Worm (Caenorhabditis elegans) whole organism, L1 larva: ENCODE data around the gene ocr-1.

Experiments
- alr-1 ChIP-seq: fragments of 200-800 bp; sonication (Bioruptor generic); optimal IDR thresholded peaks from 2 replicates; lab custom pipeline; 2018; ENCODE audit warnings: borderline replicate concordance, mild to moderate bottlenecking, missing genetic modification characterization, missing compliant biosample characterization
- ceh-8 ChIP-seq: fragments of 200-800 bp; sonication (Bioruptor generic); optimal IDR thresholded peaks from 2 replicates; lab custom pipeline; 2018; ENCODE audit warnings: mild to moderate bottlenecking, missing genetic modification characterization, moderate library complexity, missing compliant biosample characterization
- dpl-1 ChIP-seq, 3 experiments: fragments of 150-350 bp in 2 of 3; sonication (generic microtip) in 1 of 3; optimal IDR thresholded peaks; 2 replicates each; lab custom pipeline; 2014 to 2017; ENCODE audit warnings: missing biosample characterization in 3 of 3, missing genetic modification characterization in 3 of 3, missing genetic modification reagents in 3 of 3
- efl-1 ChIP-seq, 4 experiments: fragments of 150-350 bp; optimal IDR thresholded peaks in 3 of 4; peaks in 1 of 4; 1 replicate in 1 of 4; 2 replicates in 3 of 4; lab custom pipeline; 2014; ENCODE audit warnings: missing biosample characterization in 2 of 4, missing genetic modification characterization in 2 of 4, missing genetic modification reagents in 2 of 4
- fos-1 ChIP-seq: fragments of 150-350 bp; optimal IDR thresholded peaks from 2 replicates; lab custom pipeline; 2014; ENCODE audit warnings: missing biosample characterization, missing genetic modification characterization
- lin-35 ChIP-seq, 2 experiments: fragments of 150-350 bp; optimal IDR thresholded peaks; 2 replicates each; lab custom pipeline; 2014; ENCODE audit warnings: missing biosample characterization in 2 of 2, missing genetic modification characterization in 2 of 2, missing genetic modification reagents in 2 of 2
- lin-39 ChIP-seq: fragments of 150-350 bp; optimal IDR thresholded peaks from 2 replicates; lab custom pipeline; 2014; ENCODE audit warnings: missing biosample characterization, missing genetic modification reagents, missing genetic modification characterization
- mdl-1 ChIP-seq, 2 experiments: fragments of 150-350 bp; optimal IDR thresholded peaks; 2 replicates each; lab custom pipeline; 2014 to 2017; ENCODE audit warnings: missing biosample characterization in 2 of 2, missing genetic modification characterization in 2 of 2, inconsistent platforms in 1 of 2
- mep-1 ChIP-seq: fragments of 150-350 bp; optimal IDR thresholded peaks from 2 replicates; lab custom pipeline; 2014; ENCODE audit warnings: missing biosample characterization, missing genetic modification characterization
- nhr-11 ChIP-seq: fragments of 150-350 bp; optimal IDR thresholded peaks from 2 replicates; lab custom pipeline; 2014; ENCODE audit warnings: missing biosample characterization, missing genetic modification characterization
- nhr-28 ChIP-seq: fragments of 150-350 bp; optimal IDR thresholded peaks from 2 replicates; lab custom pipeline; 2014; ENCODE audit warnings: missing biosample characterization, missing genetic modification characterization
- sox-4 ChIP-seq: sonication (generic microtip); optimal IDR thresholded peaks from 2 replicates; lab custom pipeline; 2016; ENCODE audit warnings: missing genetic modification characterization, missing compliant biosample characterization
- unc-86 ChIP-seq: sonication (generic microtip); optimal IDR thresholded peaks from 2 replicates; lab custom pipeline; 2016; ENCODE audit warnings: missing genetic modification characterization, missing compliant biosample characterization

DNA sequence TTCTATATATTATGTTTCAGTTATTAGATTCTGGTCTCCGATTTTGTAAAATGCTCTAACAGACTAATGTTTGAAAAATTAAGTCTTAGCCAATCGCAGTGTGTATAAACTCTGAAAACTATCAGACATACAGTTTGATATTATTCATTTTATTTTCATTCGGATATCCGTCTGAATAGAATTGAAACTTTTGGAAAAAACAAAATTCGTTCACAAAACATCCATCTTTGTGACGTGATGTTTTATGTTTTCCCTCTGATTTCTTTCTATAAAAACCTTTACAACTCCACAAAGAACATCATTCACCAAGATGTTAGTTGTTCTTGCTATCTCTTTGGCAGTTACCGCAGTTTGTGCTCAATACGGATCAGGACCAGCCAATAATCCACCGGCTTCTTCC lies 29.3 kb downstream of the ocr-1 start, which contains the start of gene ule-3:
- TF ChIP-seq sox-4 (tag; lab: Kevin White, UChicago) = no peak
- TF ChIP-seq lin-35 (GFP tag; optimal IDR thresholded peaks at IDR 0.05; lab: Kevin White, UChicago) = no peak
- no peak for TF ChIP-seq dpl-1 (GFP tag; optimal IDR thresholded peaks at IDR 0.05; lab: Kevin White, UChicago)
- TF ChIP-seq mdl-1 (tag; optimal IDR thresholded peaks at IDR 0.05; lab: Kevin White, UChicago) = no peak
- no peak for TF ChIP-seq lin-39 (tag; lab: Kevin White, UChicago)
- TF ChIP-seq unc-86 (tag; lab: Kevin White, UChicago) = no peak
- no peak for TF ChIP-seq alr-1
- no peak for TF ChIP-seq nhr-11 (tag; lab: Kevin White, UChicago)
- no peak for TF ChIP-seq fos-1 (tag; lab: Kevin White, UChicago)
- TF ChIP-seq nhr-28 (tag; lab: Kevin White, UChicago) = no peak
- no peak for TF ChIP-seq ceh-8 (GFP tag; lab: Kevin White, UChicago)
- TF ChIP-seq mep-1 (tag; lab: Kevin White, UChicago) = no peak
- TF ChIP-seq efl-1 (optimal IDR thresholded peaks at IDR 0.05; lab: Kevin White, UChicago) = no peak
- no peak for TF ChIP-seq efl-1 (GFP tag; optimal IDR thresholded peaks at IDR 0.05 in 1 of 2; lab: Kevin White, UChicago)
